Fruit fly (Drosophila melanogaster): ENCODE results near the gene CG3348.

- TF ChIP-seq CG8478 (optimal IDR thresholded peaks at IDR 0.05) (no peak), CTCF (optimal IDR thresholded peaks at IDR 0.05) (no peak)
Measured at dm6 chr3R:27253136-27253920, 38.7 kb downstream of the CG3348 start, which contains the start of gene pll.

Data from S2 (cell line).